Worm (Caenorhabditis elegans) whole organism, L3 larva: ENCODE measurements around the gene D2089.3.

Experiments used
- R02D3.7 ChIP-seq: fragments of 150-350 bp; optimal IDR thresholded peaks from 2 replicates; lab custom pipeline; 2014; ENCODE audit warnings: missing biosample characterization, missing genetic modification characterization
- ZK546.5 ChIP-seq: sonication (generic microtip); optimal IDR thresholded peaks from 2 replicates; lab custom pipeline; 2017; ENCODE audit warnings: missing biosample characterization, missing genetic modification characterization
- aly-2 ChIP-seq: fragments of 150-350 bp; optimal IDR thresholded peaks from 2 replicates; lab custom pipeline; 2014; ENCODE audit warnings: missing biosample characterization, missing genetic modification characterization
- ama-1 ChIP-seq: fragments of 150-350 bp; optimal IDR thresholded peaks from 2 replicates; lab custom pipeline; 2018
- ceh-28 ChIP-seq: fragments of 150-350 bp; optimal IDR thresholded peaks from 2 replicates; lab custom pipeline; 2014; ENCODE audit warnings: missing biosample characterization, missing genetic modification reagents, missing genetic modification characterization
- ceh-9 ChIP-seq: sonication (generic microtip); optimal IDR thresholded peaks from 2 replicates; lab custom pipeline; 2018; ENCODE audit warnings: missing biosample characterization, missing genetic modification characterization
- daf-12 ChIP-seq: fragments of 150-350 bp; optimal IDR thresholded peaks from 2 replicates; lab custom pipeline; 2014; ENCODE audit warnings: missing biosample characterization, missing genetic modification reagents, missing genetic modification characterization
- egl-5 ChIP-seq: fragments of 150-350 bp; optimal IDR thresholded peaks from 2 replicates; lab custom pipeline; 2017; ENCODE audit warnings: missing biosample characterization, missing genetic modification reagents, missing genetic modification characterization, inconsistent platforms
- elt-1 ChIP-seq: fragments of 150-350 bp; optimal IDR thresholded peaks from 2 replicates; lab custom pipeline; 2014; ENCODE audit warnings: missing biosample characterization, missing genetic modification characterization
- elt-2 ChIP-seq: sonication (generic microtip); optimal IDR thresholded peaks from 2 replicates; lab custom pipeline; 2016; ENCODE audit warnings: missing genetic modification reagents, mild to moderate bottlenecking, missing genetic modification characterization, missing compliant biosample characterization
- elt-3 ChIP-seq, 3 experiments: fragments of 150-350 bp in 1 of 3; sonication (generic microtip) in 2 of 3; optimal IDR thresholded peaks; 2 replicates in 2 of 3; 4 replicates in 1 of 3; lab custom pipeline; 2014 to 2017; ENCODE audit warnings: missing biosample characterization in 3 of 3, missing genetic modification characterization in 3 of 3
- eor-1 ChIP-seq, 2 experiments: fragments of 150-350 bp; optimal IDR thresholded peaks; 2 replicates each; lab custom pipeline; 2014 to 2018; ENCODE audit warnings: missing biosample characterization in 2 of 2, missing genetic modification characterization in 2 of 2
- fkh-10 ChIP-seq: sonication (generic microtip); optimal IDR thresholded peaks from 2 replicates; lab custom pipeline; 2017; ENCODE audit warnings: missing biosample characterization, missing genetic modification reagents, missing genetic modification characterization
- fkh-2 ChIP-seq: fragments of 150-350 bp; optimal IDR thresholded peaks from 2 replicates; lab custom pipeline; 2014; ENCODE audit warnings: missing biosample characterization, missing genetic modification reagents, missing genetic modification characterization
- fos-1 ChIP-seq: fragments of 150-350 bp; optimal IDR thresholded peaks from 2 replicates; lab custom pipeline; 2014; ENCODE audit warnings: missing biosample characterization, missing genetic modification characterization
- jun-1 ChIP-seq: fragments of 150-350 bp; optimal IDR thresholded peaks from 2 replicates; lab custom pipeline; 2014; ENCODE audit warnings: missing biosample characterization, missing genetic modification reagents, missing genetic modification characterization
- lin-15B ChIP-seq: fragments of 150-350 bp; optimal IDR thresholded peaks from 2 replicates; lab custom pipeline; 2014; ENCODE audit warnings: missing biosample characterization, missing genetic modification characterization
- lin-39 ChIP-seq: fragments of 150-350 bp; optimal IDR thresholded peaks from 2 replicates; lab custom pipeline; 2018; ENCODE audit warnings: missing biosample characterization, missing genetic modification reagents, missing genetic modification characterization
- lsy-12 ChIP-seq: sonication (generic microtip); optimal IDR thresholded peaks from 2 replicates; lab custom pipeline; 2016; ENCODE audit warnings: mild to moderate bottlenecking, missing genetic modification characterization, missing compliant biosample characterization
- mml-1 ChIP-seq: fragments of 150-350 bp; sonication (generic microtip); optimal IDR thresholded peaks from 3 replicates; lab custom pipeline; 2014; ENCODE audit warnings: missing biosample characterization, missing genetic modification characterization
- nfya-1 ChIP-seq: sonication (generic microtip); optimal IDR thresholded peaks from 2 replicates; lab custom pipeline; 2017; ENCODE audit warnings: missing genetic modification characterization, mild to moderate bottlenecking, missing compliant biosample characterization, antibody characterized with exemption, moderate library complexity; ENCODE audit not compliant: insufficient read depth
- nhr-11 ChIP-seq: fragments of 150-350 bp; optimal IDR thresholded peaks from 2 replicates; lab custom pipeline; 2014; ENCODE audit warnings: missing biosample characterization, missing genetic modification characterization
- nhr-12 ChIP-seq: fragments of 150-350 bp; optimal IDR thresholded peaks from 2 replicates; lab custom pipeline; 2014; ENCODE audit warnings: missing biosample characterization, missing genetic modification characterization
- nhr-23 ChIP-seq: fragments of 150-350 bp; optimal IDR thresholded peaks from 2 replicates; lab custom pipeline; 2014; ENCODE audit warnings: missing biosample characterization, missing genetic modification reagents, missing genetic modification characterization
- nhr-237 ChIP-seq: fragments of 150-350 bp; optimal IDR thresholded peaks from 2 replicates; lab custom pipeline; 2014; ENCODE audit warnings: missing biosample characterization, missing genetic modification characterization
- nhr-25 ChIP-seq: sonication (generic microtip); optimal IDR thresholded peaks from 2 replicates; lab custom pipeline; 2017; ENCODE audit warnings: missing biosample characterization, missing genetic modification characterization
- nhr-28 ChIP-seq: fragments of 150-350 bp; optimal IDR thresholded peaks from 2 replicates; lab custom pipeline; 2014; ENCODE audit warnings: missing biosample characterization, missing genetic modification characterization
- nhr-43 ChIP-seq: sonication (generic microtip); optimal IDR thresholded peaks from 2 replicates; lab custom pipeline; 2016; ENCODE audit warnings: mild to moderate bottlenecking, missing genetic modification characterization, missing compliant biosample characterization; ENCODE audit not compliant: poor library complexity, severe bottlenecking
- nhr-67 ChIP-seq: fragments of 150-350 bp; optimal IDR thresholded peaks from 2 replicates; lab custom pipeline; 2014; ENCODE audit warnings: missing biosample characterization, missing genetic modification characterization
- nhr-76 ChIP-seq: fragments of 150-350 bp; sonication (generic microtip); optimal IDR thresholded peaks from 5 replicates; lab custom pipeline; 2014; ENCODE audit warnings: missing biosample characterization, missing genetic modification characterization
- nhr-77 ChIP-seq: fragments of 150-350 bp; optimal IDR thresholded peaks from 2 replicates; lab custom pipeline; 2014; ENCODE audit warnings: missing biosample characterization, missing genetic modification characterization
- pha-4 ChIP-seq: fragments of 150-350 bp; optimal IDR thresholded peaks from 2 replicates; lab custom pipeline; 2014; ENCODE audit warnings: missing biosample characterization, missing genetic modification reagents, missing genetic modification characterization
- pqm-1 ChIP-seq: fragments of 150-350 bp; optimal IDR thresholded peaks from 2 replicates; lab custom pipeline; 2017; ENCODE audit warnings: missing biosample characterization, missing genetic modification characterization, inconsistent platforms
- sea-2 ChIP-seq: fragments of 150-350 bp; sonication (generic microtip); optimal IDR thresholded peaks from 4 replicates; lab custom pipeline; 2014; ENCODE audit warnings: missing biosample characterization, missing genetic modification reagents, missing genetic modification characterization
- snpc-4 ChIP-seq: fragments of 150-350 bp; optimal IDR thresholded peaks from 2 replicates; lab custom pipeline; 2014; ENCODE audit warnings: missing biosample characterization, missing genetic modification characterization
- tbx-2 ChIP-seq: sonication (generic microtip); optimal IDR thresholded peaks from 2 replicates; lab custom pipeline; 2016; ENCODE audit warnings: mild to moderate bottlenecking, missing genetic modification characterization, missing compliant biosample characterization
- unc-62 ChIP-seq: fragments of 150-350 bp; sonication (generic microtip); optimal IDR thresholded peaks from 4 replicates; lab custom pipeline; 2014; ENCODE audit warnings: missing biosample characterization, missing genetic modification reagents, missing genetic modification characterization
- zag-1 ChIP-seq: fragments of 150-350 bp; optimal IDR thresholded peaks from 2 replicates; lab custom pipeline; 2014; ENCODE audit warnings: missing biosample characterization, missing genetic modification characterization
- ztf-11 ChIP-seq: fragments of 150-350 bp; optimal IDR thresholded peaks from 2 replicates; lab custom pipeline; 2014; ENCODE audit warnings: missing biosample characterization, missing genetic modification characterization
- ztf-4 ChIP-seq: fragments of 150-350 bp; optimal IDR thresholded peaks from 2 replicates; lab custom pipeline; 2014; ENCODE audit warnings: missing biosample characterization, missing genetic modification characterization

D2089.3 gene

DNA sequence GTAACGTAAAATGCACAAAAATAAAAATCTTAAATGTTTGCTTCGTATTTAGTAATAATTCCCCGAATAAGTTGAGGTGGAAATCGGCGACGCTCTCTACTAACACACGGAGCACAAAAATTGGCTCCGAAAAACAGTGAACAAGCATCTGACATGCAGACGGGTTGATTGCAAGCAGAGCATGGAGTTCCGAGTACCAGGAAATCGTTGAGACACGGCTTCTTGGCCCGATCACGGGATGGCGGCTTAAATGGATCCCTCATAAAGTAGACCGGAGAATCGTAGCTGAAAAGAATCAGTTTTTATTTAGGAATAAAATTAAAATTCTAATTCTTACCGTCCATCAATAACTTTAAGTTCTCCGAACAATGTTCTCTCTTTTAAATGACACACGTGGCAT is 2.7 kb downstream of the D2089.3 start:
- TF ChIP-seq mml-1 (no peak), ztf-11 (no peak), nhr-237 (no peak), nhr-25 (tag; lab: Kevin White, UChicago) (no peak), fkh-10 (no peak), nhr-77 (tag; lab: Kevin White, UChicago) (no peak), sea-2 (GFP tag; lab: Kevin White, UChicago) (no peak), egl-5 (tag; lab: Kevin White, UChicago) (no peak)

DNA sequence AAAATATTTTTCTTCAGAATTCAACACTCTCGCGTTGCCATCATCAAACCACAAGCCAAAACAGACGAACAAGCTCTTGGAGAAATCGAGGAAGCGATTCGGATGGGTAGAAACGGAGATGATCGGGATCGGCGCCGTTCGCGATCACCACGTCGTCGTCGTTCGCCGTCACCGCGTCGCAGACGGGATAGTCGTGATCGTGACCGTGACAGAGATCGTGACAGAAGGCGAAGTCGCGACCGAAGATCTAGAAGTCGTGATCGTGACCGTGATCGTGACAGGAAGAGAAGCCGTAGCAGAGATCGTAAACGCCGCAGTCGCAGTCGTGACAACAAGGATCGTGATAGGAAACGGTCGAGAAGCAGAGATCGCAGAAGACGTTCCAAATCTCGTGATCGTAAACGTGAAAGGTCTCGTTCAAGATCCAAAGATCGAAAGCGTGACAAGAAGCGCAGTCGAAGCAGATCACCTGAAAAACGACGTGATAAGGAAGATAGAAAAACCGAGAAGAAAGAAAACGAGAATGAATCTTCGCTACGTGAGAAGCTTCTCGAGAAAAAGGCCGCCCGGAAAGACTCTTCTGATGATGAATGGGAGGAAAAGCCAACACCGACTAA is 3.4 kb downstream of the D2089.3 start:
- TF ChIP-seq nhr-23 (no peak), nhr-43 (tag; lab: Kevin White, UChicago) (peak; percentile 59)

DNA sequence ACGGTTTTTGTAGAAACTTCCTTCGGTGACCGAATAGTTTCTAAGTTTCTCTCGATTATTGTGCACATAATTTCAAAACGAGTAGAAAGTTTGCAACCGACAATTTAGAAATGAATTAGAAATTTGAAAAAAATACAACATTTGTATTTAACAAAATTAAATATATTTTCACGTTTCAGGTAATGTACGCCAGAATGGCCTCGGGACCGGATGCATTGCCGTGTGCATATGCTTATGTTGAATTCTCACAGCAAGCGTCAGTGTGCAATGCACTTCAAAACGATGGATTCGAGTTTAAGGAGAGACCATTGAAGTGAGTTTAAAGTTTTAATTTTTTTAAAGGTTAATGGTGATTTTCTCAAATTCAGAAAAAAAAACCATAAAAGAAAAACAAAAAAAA is 4.0 kb downstream of the D2089.3 start, which contains the start of gene marc-2:
Gene marc-2, minus strand, starts transcription at position 101 of the 400 bp plus-strand sequence.
- TF ChIP-seq daf-12 (tag; lab: Kevin White, UChicago), result no peak
- no peak for TF ChIP-seq nhr-11 (tag; lab: Kevin White, UChicago)
- TF ChIP-seq ztf-11, result no peak
- TF ChIP-seq R02D3.7 (tag; lab: Kevin White, UChicago), result no peak
- TF ChIP-seq zag-1 (tag; lab: Kevin White, UChicago), result no peak
- TF ChIP-seq egl-5 (tag; lab: Kevin White, UChicago), result no peak
- TF ChIP-seq elt-2 (tag; lab: Kevin White, UChicago), result no peak
- TF ChIP-seq eor-1 (tag; optimal IDR thresholded peaks at IDR 0.05; lab: Kevin White, UChicago), result no peak
- no peak for TF ChIP-seq nhr-237
- no peak for TF ChIP-seq lin-39 (tag; lab: Kevin White, UChicago)
- no peak for TF ChIP-seq nhr-28 (tag; lab: Kevin White, UChicago)
- no peak for TF ChIP-seq nhr-77 (tag; lab: Kevin White, UChicago)
- no peak for TF ChIP-seq lin-15B (tag; lab: Kevin White, UChicago)

DNA sequence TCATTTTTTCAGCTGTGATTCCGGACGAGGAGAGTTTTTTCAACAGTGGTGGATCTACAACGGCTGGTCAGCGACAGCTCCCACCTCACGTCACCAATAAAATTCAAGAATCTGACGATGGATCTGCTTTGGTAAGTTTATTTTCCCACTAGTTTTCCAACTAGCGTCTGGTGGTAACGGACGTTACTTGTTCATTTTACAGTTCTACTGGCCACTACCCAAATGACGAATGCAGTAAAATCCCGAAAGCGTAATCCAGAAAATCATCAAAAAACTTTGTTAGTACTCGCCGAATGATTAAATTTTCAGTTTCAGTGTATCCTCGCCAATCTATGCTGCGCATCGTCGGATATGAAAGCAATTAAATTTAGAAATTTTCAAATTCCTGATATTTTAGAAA is 5.3 kb downstream of the D2089.3 start:
- TF ChIP-seq mml-1 (no peak), jun-1 (tag; lab: Kevin White, UChicago) (no peak), pqm-1 (tag; lab: Kevin White, UChicago) (no peak), sea-2 (GFP tag; lab: Kevin White, UChicago) (no peak), lin-39 (tag; lab: Kevin White, UChicago) (no peak), ztf-4 (no peak), ceh-9 (tag; lab: Kevin White, UChicago) (no peak), nhr-23 (no peak), ama-1 (lab: Kevin White, UChicago) (no peak), nhr-67 (tag; lab: Kevin White, UChicago) (no peak), ZK546.5 (no peak), nhr-77 (tag; lab: Kevin White, UChicago) (no peak), eor-1 (tag; optimal IDR thresholded peaks at IDR 0.05; lab: Kevin White, UChicago) (no peak), elt-2 (tag; lab: Kevin White, UChicago) (no peak), pha-4 (no peak), unc-62 (GFP tag; lab: Kevin White, UChicago) (no peak), lsy-12 (tag; lab: Kevin White, UChicago) (no peak), zag-1 (tag; lab: Kevin White, UChicago) (no peak)

DNA sequence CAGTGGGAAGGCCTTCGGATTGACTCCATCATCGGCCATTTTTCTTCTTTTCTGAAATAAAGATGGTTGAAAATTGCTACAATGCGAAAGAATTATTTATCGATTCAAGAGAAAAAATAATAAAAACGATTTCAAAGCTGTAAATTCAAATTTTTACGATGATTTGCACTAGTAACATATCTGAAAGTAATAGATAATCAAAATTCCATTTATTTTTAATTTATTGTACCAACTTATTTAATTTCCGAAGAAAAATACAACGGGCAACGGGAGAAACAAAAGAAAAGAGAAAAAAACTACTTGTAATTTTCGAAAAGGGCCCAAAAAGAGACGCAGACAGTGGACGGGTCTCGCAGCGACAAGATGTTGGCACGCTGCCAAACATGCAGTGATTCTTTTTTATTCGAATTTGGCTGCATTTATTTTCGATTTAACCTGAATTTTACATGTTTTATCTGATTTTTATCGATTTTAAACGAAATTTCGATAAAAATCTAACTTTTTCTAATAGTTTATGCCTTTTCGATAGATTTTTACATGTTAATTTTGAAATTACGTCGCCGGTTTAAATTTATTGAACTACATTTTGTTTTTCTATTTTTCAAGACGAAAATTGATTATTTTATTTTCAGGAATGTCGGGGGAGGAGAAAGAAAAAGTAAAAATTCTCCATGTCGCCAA is 6.2 kb downstream of the D2089.3 start, which contains the start of the genes snu-13 and rsp-7:
Gene snu-13, minus strand, starts transcription at position 51 of the 681 bp plus-strand sequence.
Gene rsp-7, plus strand, starts transcription at position 631 of the 681 bp plus-strand sequence.
- TF ChIP-seq unc-62 (GFP tag; lab: Kevin White, UChicago) (no peak), fkh-10 (no peak), nfya-1 (tag; lab: Kevin White, UChicago) (peak; percentile 88), pqm-1 (tag; lab: Kevin White, UChicago) (peak; percentile 48), aly-2 (tag; lab: Kevin White, UChicago) (no peak), pha-4 (peak; percentile 86), tbx-2 (tag; lab: Kevin White, UChicago) (no peak), jun-1 (tag; lab: Kevin White, UChicago) (no peak), ztf-4 (no peak), lin-15B (tag; lab: Kevin White, UChicago) (peak; percentile 89), nhr-67 (tag; lab: Kevin White, UChicago) (no peak), nhr-237 (no peak), nhr-12 (no peak), ceh-9 (tag; lab: Kevin White, UChicago) (no peak), elt-3 (tag; optimal IDR thresholded peaks at IDR 0.05; lab: Kevin White, UChicago) (no peak), R02D3.7 (tag; lab: Kevin White, UChicago) (peak; percentile 17), nhr-43 (tag; lab: Kevin White, UChicago) (no peak), nhr-11 (tag; lab: Kevin White, UChicago) (no peak), egl-5 (tag; lab: Kevin White, UChicago) (peak; percentile 70), nhr-76 (tag; lab: Kevin White, UChicago) (no peak), mml-1 (no peak), fos-1 (tag; lab: Kevin White, UChicago) (no peak), ceh-28 (tag; lab: Kevin White, UChicago) (no peak), elt-1 (tag; lab: Kevin White, UChicago) (no peak), snpc-4 (peak; percentile 79), nhr-25 (tag; lab: Kevin White, UChicago) (peak; percentile 84), ama-1 (lab: Kevin White, UChicago) (no peak), zag-1 (tag; lab: Kevin White, UChicago) (no peak), fkh-2 (tag; lab: Kevin White, UChicago) (no peak)
